Worm (Caenorhabditis elegans) whole organism, L2 larva: ENCODE measurements around the gene T16G1.3.
A peak's percentile ranks its signal among the peaks of the same experiment; 100 is the strongest.

ENCODE experiments used
- C34F6.9 ChIP-seq: fragments of 150-350 bp; optimal IDR thresholded peaks from 2 replicates; lab custom pipeline; 2014; ENCODE audit warnings: missing biosample characterization, missing genetic modification characterization
- F13H6.1 ChIP-seq: sonication (generic microtip); optimal IDR thresholded peaks from 2 replicates; lab custom pipeline; 2016; ENCODE audit warnings: missing genetic modification characterization, missing compliant biosample characterization
- R02D3.7 ChIP-seq: fragments of 150-350 bp; optimal IDR thresholded peaks from 2 replicates; lab custom pipeline; 2014; ENCODE audit warnings: missing biosample characterization, missing genetic modification characterization
- Y55F3AM.14 ChIP-seq: fragments of 200-800 bp; sonication (Bioruptor generic); optimal IDR thresholded peaks from 2 replicates; lab custom pipeline; 2018; ENCODE audit warnings: mild to moderate bottlenecking, missing genetic modification characterization, missing compliant biosample characterization
- ZK546.5 ChIP-seq: sonication (generic microtip); optimal IDR thresholded peaks from 2 replicates; lab custom pipeline; 2017; ENCODE audit warnings: missing biosample characterization, missing genetic modification characterization
- aly-2 ChIP-seq: fragments of 150-350 bp; optimal IDR thresholded peaks from 2 replicates; lab custom pipeline; 2014; ENCODE audit warnings: missing biosample characterization, missing genetic modification characterization
- ama-1 ChIP-seq: fragments of 150-350 bp; optimal IDR thresholded peaks from 2 replicates; lab custom pipeline; 2018; ENCODE audit warnings: inconsistent platforms
- blmp-1 ChIP-seq: sonication (generic microtip); optimal IDR thresholded peaks from 2 replicates; lab custom pipeline; 2017; ENCODE audit warnings: missing genetic modification characterization, mild to moderate bottlenecking, missing compliant biosample characterization, antibody characterized with exemption, moderate library complexity; ENCODE audit not compliant: insufficient read depth
- ceh-82 ChIP-seq: fragments of 150-350 bp; optimal IDR thresholded peaks from 2 replicates; lab custom pipeline; 2014; ENCODE audit warnings: missing biosample characterization, missing genetic modification characterization
- crh-2 ChIP-seq: sonication (generic microtip); optimal IDR thresholded peaks from 2 replicates; lab custom pipeline; 2017; ENCODE audit warnings: missing biosample characterization, missing genetic modification characterization
- elt-1 ChIP-seq: fragments of 150-350 bp; optimal IDR thresholded peaks from 2 replicates; lab custom pipeline; 2014; ENCODE audit warnings: missing biosample characterization, missing genetic modification characterization
- elt-3 ChIP-seq: sonication (generic microtip); optimal IDR thresholded peaks from 2 replicates; lab custom pipeline; 2017; ENCODE audit warnings: missing biosample characterization, missing genetic modification characterization
- fos-1 ChIP-seq: fragments of 150-350 bp; optimal IDR thresholded peaks from 2 replicates; lab custom pipeline; 2014; ENCODE audit warnings: missing biosample characterization, missing genetic modification characterization
- gmeb-1 ChIP-seq: fragments of 150-350 bp; optimal IDR thresholded peaks from 2 replicates; lab custom pipeline; 2014; ENCODE audit warnings: missing biosample characterization, missing genetic modification characterization
- lin-11 ChIP-seq: fragments of 150-350 bp; sonication (generic microtip); optimal IDR thresholded peaks from 2 replicates; lab custom pipeline; 2014; ENCODE audit warnings: missing biosample characterization, missing genetic modification characterization, inconsistent platforms, mixed read lengths
- lin-13 ChIP-seq: fragments of 150-350 bp; optimal IDR thresholded peaks from 2 replicates; lab custom pipeline; 2014; ENCODE audit warnings: missing biosample characterization, missing genetic modification reagents, missing genetic modification characterization
- lin-39 ChIP-seq: fragments of 150-350 bp; optimal IDR thresholded peaks from 2 replicates; lab custom pipeline; 2014; ENCODE audit warnings: missing biosample characterization, missing genetic modification reagents, missing genetic modification characterization
- mbf-1 ChIP-seq: sonication (generic microtip); optimal IDR thresholded peaks from 2 replicates; lab custom pipeline; 2017; ENCODE audit warnings: missing biosample characterization, missing genetic modification characterization
- nhr-10 ChIP-seq: sonication (generic microtip); optimal IDR thresholded peaks from 2 replicates; lab custom pipeline; 2017; ENCODE audit warnings: missing biosample characterization, missing genetic modification characterization
- nhr-11 ChIP-seq: fragments of 150-350 bp; optimal IDR thresholded peaks from 2 replicates; lab custom pipeline; 2014; ENCODE audit warnings: missing biosample characterization, missing genetic modification characterization
- nhr-129 ChIP-seq: fragments of 150-350 bp; optimal IDR thresholded peaks from 2 replicates; lab custom pipeline; 2014; ENCODE audit warnings: missing biosample characterization, missing genetic modification characterization
- nhr-21 ChIP-seq: fragments of 150-350 bp; optimal IDR thresholded peaks from 2 replicates; lab custom pipeline; 2014; ENCODE audit warnings: missing biosample characterization, missing genetic modification characterization
- nhr-23 ChIP-seq: fragments of 150-350 bp; optimal IDR thresholded peaks from 2 replicates; lab custom pipeline; 2014; ENCODE audit warnings: missing biosample characterization, missing genetic modification reagents, missing genetic modification characterization
- nhr-237 ChIP-seq: fragments of 150-350 bp; optimal IDR thresholded peaks from 2 replicates; lab custom pipeline; 2014; ENCODE audit warnings: missing biosample characterization, missing genetic modification characterization
- nhr-6 ChIP-seq: fragments of 150-350 bp; optimal IDR thresholded peaks from 2 replicates; lab custom pipeline; 2014; ENCODE audit warnings: missing biosample characterization, missing genetic modification characterization
- nhr-77 ChIP-seq: fragments of 150-350 bp; optimal IDR thresholded peaks from 2 replicates; lab custom pipeline; 2014; ENCODE audit warnings: missing biosample characterization, missing genetic modification characterization
- sem-4 ChIP-seq: fragments of 150-350 bp; optimal IDR thresholded peaks from 2 replicates; lab custom pipeline; 2014; ENCODE audit warnings: missing biosample characterization, missing genetic modification reagents, missing genetic modification characterization
- skn-1 ChIP-seq: sonication (generic microtip); optimal IDR thresholded peaks from 2 replicates; lab custom pipeline; 2017; ENCODE audit warnings: missing biosample characterization, missing genetic modification characterization
- sma-3 ChIP-seq: sonication (generic microtip); optimal IDR thresholded peaks from 2 replicates; lab custom pipeline; 2016; ENCODE audit warnings: missing genetic modification reagents, missing genetic modification characterization, missing compliant biosample characterization
- sma-9 ChIP-seq, 2 experiments: fragments of 150-350 bp in 1 of 2; sonication (generic microtip) in 1 of 2; optimal IDR thresholded peaks; 2 replicates each; lab custom pipeline; 2014 to 2016; ENCODE audit warnings: missing genetic modification characterization in 2 of 2, mild to moderate bottlenecking in 1 of 2, missing biosample characterization in 1 of 2, missing compliant biosample characterization in 1 of 2, missing genetic modification reagents in 1 of 2, moderate library complexity in 1 of 2
- snpc-4 ChIP-seq: fragments of 150-350 bp; optimal IDR thresholded peaks from 2 replicates; lab custom pipeline; 2014; ENCODE audit warnings: missing biosample characterization, missing genetic modification characterization
- unc-55 ChIP-seq: fragments of 150-350 bp; sonication (generic microtip); optimal IDR thresholded peaks from 3 replicates; lab custom pipeline; 2014; ENCODE audit warnings: missing biosample characterization, missing genetic modification reagents, missing genetic modification characterization
- unc-62 ChIP-seq: fragments of 150-350 bp; optimal IDR thresholded peaks from 2 replicates; lab custom pipeline; 2014; ENCODE audit warnings: missing biosample characterization, missing genetic modification reagents, missing genetic modification characterization
- ztf-1 ChIP-seq: fragments of 200-800 bp; sonication (Bioruptor generic); conservative IDR thresholded peaks from 2 replicates; pipeline ENCODE4 v1.3.6; 2022; ENCODE audit warnings: missing genetic modification characterization, missing compliant biosample characterization
- ztf-11 ChIP-seq: sonication (generic microtip); optimal IDR thresholded peaks from 2 replicates; lab custom pipeline; 2017; ENCODE audit warnings: missing biosample characterization, missing genetic modification characterization
- ztf-4 ChIP-seq: fragments of 150-350 bp; optimal IDR thresholded peaks from 2 replicates; lab custom pipeline; 2014; ENCODE audit warnings: missing biosample characterization, missing genetic modification characterization

Gene T16G1.3

DNA sequence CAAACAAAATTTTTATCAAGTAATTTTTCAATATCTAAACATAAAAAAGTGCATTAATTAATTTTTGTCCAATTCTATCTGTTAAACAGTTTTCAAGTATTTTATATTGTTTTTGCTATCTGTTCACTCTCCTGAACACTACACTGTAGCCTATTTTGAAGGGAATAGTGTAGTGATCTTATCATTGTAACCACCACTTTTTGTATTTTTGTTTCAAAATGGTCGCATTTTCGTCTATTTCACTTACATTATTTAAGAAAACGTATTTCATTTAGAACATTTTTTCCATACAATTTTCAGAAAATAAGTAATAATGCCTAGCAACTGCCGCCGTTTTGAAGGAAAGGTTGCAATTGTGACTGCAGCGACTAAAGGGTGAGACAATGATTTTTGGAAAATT lies 21.8 kb downstream of the T16G1.3 start, which contains the start of gene dhrs-4:
dhrs-4 (plus strand) TSS at position 301 of the 400 bp plus-strand sequence.
- TF ChIP-seq elt-3 (tag; lab: Kevin White, UChicago): no peak
- TF ChIP-seq ceh-82 (tag; lab: Kevin White, UChicago): no peak
- TF ChIP-seq sma-3 (GFP tag; lab: Kevin White, UChicago): no peak
- no peak for TF ChIP-seq blmp-1
- no peak for TF ChIP-seq Y55F3AM.14 (GFP tag; lab: Kevin White, UChicago)
- TF ChIP-seq ztf-1: no peak
- no peak for TF ChIP-seq R02D3.7
- no peak for TF ChIP-seq sma-9 (GFP tag; optimal IDR thresholded peaks at IDR 0.05; lab: Kevin White, UChicago)
- TF ChIP-seq sma-9 (tag; optimal IDR thresholded peaks at IDR 0.05; lab: Kevin White, UChicago): no peak
- no peak for TF ChIP-seq C34F6.9 (tag; lab: Kevin White, UChicago)
- no peak for TF ChIP-seq elt-1 (tag; lab: Kevin White, UChicago)
- no peak for TF ChIP-seq F13H6.1
- TF ChIP-seq gmeb-1 (tag; lab: Kevin White, UChicago): no peak
- TF ChIP-seq skn-1 (tag; lab: Kevin White, UChicago): no peak
- no peak for TF ChIP-seq nhr-237 (tag; lab: Kevin White, UChicago)
- TF ChIP-seq nhr-10 (tag; lab: Kevin White, UChicago): no peak
- TF ChIP-seq nhr-11: no peak
- no peak for TF ChIP-seq lin-39 (tag; lab: Kevin White, UChicago)
- TF ChIP-seq fos-1 (tag; lab: Kevin White, UChicago): no peak
- no peak for TF ChIP-seq unc-55 (GFP tag; lab: Kevin White, UChicago)
- no peak for TF ChIP-seq unc-62 (GFP tag; lab: Kevin White, UChicago)

DNA sequence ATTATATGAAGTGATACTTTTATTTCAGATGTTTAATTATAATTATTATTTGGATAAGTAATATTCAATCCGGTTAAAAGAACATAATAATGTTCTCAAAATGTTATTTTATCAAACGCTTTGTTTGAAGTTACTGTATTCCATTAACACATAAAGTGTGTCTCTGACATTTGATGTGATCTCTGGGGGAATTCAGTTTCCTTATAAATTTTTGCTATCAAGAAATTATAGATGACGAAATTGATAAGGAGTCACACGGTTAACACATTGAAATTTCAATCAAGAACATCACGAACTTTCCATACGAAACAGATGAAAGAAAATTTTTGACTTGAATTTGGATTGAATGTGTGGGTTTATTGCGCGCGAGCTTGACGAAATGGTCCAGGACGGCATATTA lies 22.4 kb downstream of the T16G1.3 start:
- TF ChIP-seq gmeb-1 (tag; lab: Kevin White, UChicago) (peak; percentile 34), fos-1 (tag; lab: Kevin White, UChicago) (peak; percentile 73), nhr-10 (tag; lab: Kevin White, UChicago) (no peak), crh-2 (peak; percentile 43), sma-9 (GFP tag; optimal IDR thresholded peaks at IDR 0.05; lab: Kevin White, UChicago) (peak; percentile 75), sma-9 (tag; optimal IDR thresholded peaks at IDR 0.05; lab: Kevin White, UChicago) (no peak)

DNA sequence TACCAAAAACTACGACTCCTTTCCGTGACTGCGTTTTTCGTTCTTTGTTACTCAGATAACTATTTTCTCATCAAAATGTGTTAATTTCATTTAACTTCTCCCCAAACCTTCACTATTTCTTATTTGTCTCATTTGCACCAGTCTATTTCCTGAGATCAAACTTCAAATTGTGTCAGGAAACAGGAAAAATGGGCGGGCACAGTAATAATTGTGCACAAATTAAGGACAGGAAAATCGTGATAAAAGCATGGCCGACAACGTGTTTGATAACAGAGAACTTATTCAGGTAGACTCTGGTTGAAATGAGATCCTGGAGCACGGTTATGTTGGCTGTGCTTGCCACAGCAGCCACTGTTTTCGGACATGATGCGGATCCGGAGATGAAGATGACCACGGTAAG lies 24.4 kb downstream of the T16G1.3 start, which contains the start of gene lipl-1:
lipl-1 (plus strand) TSS at position 282 of the 400 bp plus-strand sequence.
- TF ChIP-seq nhr-77 (tag; lab: Kevin White, UChicago): no peak
- peak; percentile 3 for TF ChIP-seq fos-1 (tag; lab: Kevin White, UChicago)
- TF ChIP-seq ZK546.5 (tag; lab: Kevin White, UChicago): no peak

- TF ChIP-seq nhr-21 (tag; lab: Kevin White, UChicago) (no peak), sma-9 (GFP tag; optimal IDR thresholded peaks at IDR 0.05; lab: Kevin White, UChicago) (peak; percentile 51), sma-9 (tag; optimal IDR thresholded peaks at IDR 0.05; lab: Kevin White, UChicago) (no peak), sem-4 (tag; lab: Kevin White, UChicago) (no peak), ztf-4 (tag; lab: Kevin White, UChicago) (no peak), gmeb-1 (tag; lab: Kevin White, UChicago) (peak; percentile 8), fos-1 (tag; lab: Kevin White, UChicago) (peak; percentile 20), lin-39 (tag; lab: Kevin White, UChicago) (no peak), nhr-6 (tag; lab: Kevin White, UChicago) (no peak), unc-55 (GFP tag; lab: Kevin White, UChicago) (no peak), nhr-23 (no peak), ztf-1 (no peak), crh-2 (peak; percentile 28), nhr-11 (no peak), F13H6.1 (no peak), Y55F3AM.14 (GFP tag; lab: Kevin White, UChicago) (no peak), ZK546.5 (tag; lab: Kevin White, UChicago) (no peak), elt-1 (tag; lab: Kevin White, UChicago) (no peak), unc-62 (GFP tag; lab: Kevin White, UChicago) (no peak), skn-1 (tag; lab: Kevin White, UChicago) (no peak), aly-2 (tag; lab: Kevin White, UChicago) (no peak), blmp-1 (no peak), sma-3 (GFP tag; lab: Kevin White, UChicago) (no peak)
Measured at ce11 chrV:12909544-12910157, 34.5 kb downstream of the T16G1.3 start, which contains the start of gene nid-1. nid-1 (plus strand) TSS chrV:12910107.

DNA sequence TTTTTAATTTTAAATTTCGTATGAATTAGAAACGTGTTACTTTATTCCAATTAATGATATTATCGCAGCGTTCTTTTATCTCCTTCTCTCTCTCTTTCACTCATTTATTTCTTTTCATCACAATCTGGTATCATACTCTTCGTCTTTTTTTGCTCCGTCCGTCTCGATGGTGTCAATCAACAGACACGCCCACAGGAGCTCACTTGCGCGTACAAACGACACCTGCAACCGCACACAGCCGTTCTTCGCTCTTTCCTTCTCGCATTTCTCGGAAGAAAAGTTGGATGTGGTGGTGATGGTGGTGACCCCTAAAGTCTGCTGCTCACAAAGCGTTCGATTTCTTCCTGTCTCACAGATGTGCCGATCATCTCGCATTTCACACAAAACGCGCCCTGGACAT lies 35.5 kb downstream of the T16G1.3 start:
- TF ChIP-seq ZK546.5 (tag; lab: Kevin White, UChicago): no peak
- TF ChIP-seq ama-1 (lab: Kevin White, UChicago): no peak
- no peak for TF ChIP-seq nhr-23
- no peak for TF ChIP-seq nhr-11
- no peak for TF ChIP-seq aly-2 (tag; lab: Kevin White, UChicago)
- no peak for TF ChIP-seq lin-13
- no peak for TF ChIP-seq mbf-1
- TF ChIP-seq C34F6.9 (tag; lab: Kevin White, UChicago): no peak
- no peak for TF ChIP-seq lin-11 (tag; lab: Kevin White, UChicago)
- no peak for TF ChIP-seq snpc-4
- TF ChIP-seq ztf-11: no peak
- no peak for TF ChIP-seq nhr-129 (tag; lab: Kevin White, UChicago)
- TF ChIP-seq skn-1 (tag; lab: Kevin White, UChicago): no peak
